Fruit fly (Drosophila melanogaster) Kc167 (cell line): Measurements from ENCODE around the gene LpR1.

Experiments
- Myc ChIP-seq: fragments of >200 bp; optimal IDR thresholded peaks from 2 replicates; lab custom pipeline; 2017; ENCODE audit warnings: missing external identifiers
- Sin3A ChIP-seq: fragments of >200 bp; optimal IDR thresholded peaks from 2 replicates; lab custom pipeline; 2018; ENCODE audit warnings: missing external identifiers
- insv ChIP-seq: fragments of >200 bp; optimal IDR thresholded peaks from 3 replicates; lab custom pipeline; 2018; ENCODE audit warnings: missing external identifiers
- psq ChIP-seq: fragments of >200 bp; optimal IDR thresholded peaks from 2 replicates; lab custom pipeline; 2017; ENCODE audit warnings: missing external identifiers
- ttk ChIP-seq: sonication (Bioruptor generic); optimal IDR thresholded peaks from 2 replicates; lab custom pipeline; 2017; ENCODE audit warnings: missing external identifiers

dm6 chr3R:25759430-25759829 lies 3.5 kb downstream of the LpR1 start:
- TF ChIP-seq ttk (lab: Kevin White, UChicago) = no peak
- TF ChIP-seq Sin3A = no peak
- no peak for TF ChIP-seq psq (lab: Kevin White, UChicago)
- no peak for TF ChIP-seq insv (lab: Kevin White, UChicago)
- no peak for TF ChIP-seq Myc (lab: Kevin White, UChicago)
